Worm (Caenorhabditis elegans): ENCODE results near the gene pdk-1.

The pdk-1 gene

DNA sequence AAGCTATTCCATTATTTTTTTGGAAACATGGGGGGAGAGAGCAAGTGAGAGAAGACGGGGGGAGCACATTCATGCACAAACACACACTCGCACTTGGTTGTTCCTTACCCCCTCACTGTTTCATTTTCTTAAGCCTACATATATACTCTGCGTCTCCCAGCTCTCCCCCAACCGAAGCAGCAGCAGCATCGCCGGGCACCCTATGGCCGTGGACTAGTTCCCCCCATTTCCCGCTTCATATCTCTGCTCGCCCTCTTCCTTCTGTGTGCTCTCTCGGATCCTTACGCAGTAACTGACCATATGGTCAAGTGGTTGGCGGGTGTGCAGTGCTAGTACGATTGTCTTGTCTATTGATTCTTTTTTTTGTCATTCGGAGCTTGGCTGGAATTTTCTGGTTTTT, 18.9 kb upstream of the pdk-1 start (continued):
- TF ChIP-seq egl-27 (tag; optimal IDR thresholded peaks at IDR 0.05) = no peak
- TF ChIP-seq nhr-111 (GFP tag; optimal IDR thresholded peaks at IDR 0.05) = no peak
- TF ChIP-seq ztf-7 (tag; optimal IDR thresholded peaks at IDR 0.05) = peak; percentile 33
- TF ChIP-seq dpl-1 (GFP tag; optimal IDR thresholded peaks at IDR 0.05) = peak; percentile 62
- TF ChIP-seq zfp-3 (GFP tag; conservative IDR thresholded peaks at IDR 0.05) = no peak
- TF ChIP-seq lin-15B (tag; optimal IDR thresholded peaks at IDR 0.05) = no peak
- TF ChIP-seq aha-1 (tag) = peak; percentile 96
- peak; percentile 45; the same call in 1 of the 2 replicates for TF ChIP-seq ceh-44 (GFP tag; IDR thresholded peaks at IDR 0.05)
- TF ChIP-seq T26A8.4 (GFP tag; IDR thresholded peaks at IDR 0.05) = peak; percentile 61; the same call in 1 of the 2 replicates
- no peak for TF ChIP-seq fos-1 (tag; optimal IDR thresholded peaks at IDR 0.05)
- TF ChIP-seq ama-1 (optimal IDR thresholded peaks at IDR 0.05) = no peak
- peak; percentile 45 for TF ChIP-seq nhr-77 (tag; optimal IDR thresholded peaks at IDR 0.05)
- TF ChIP-seq nhr-102 (tag; optimal IDR thresholded peaks at IDR 0.05) = no peak
- TF ChIP-seq ceh-82 (tag; optimal IDR thresholded peaks at IDR 0.05) = no peak
- TF ChIP-seq pqm-1 (tag; optimal IDR thresholded peaks at IDR 0.05) = peak; percentile 66
- peak; percentile 36 to 39 for TF ChIP-seq daf-16 (GFP tag; optimal IDR thresholded peaks at IDR 0.05)
- TF ChIP-seq daf-16 (tag; optimal IDR thresholded peaks at IDR 0.05) = peak; percentile 77
- peak; percentile 62 for TF ChIP-seq nhr-28 (tag; optimal IDR thresholded peaks at IDR 0.05)
- no peak for TF ChIP-seq gei-8 (GFP tag; optimal IDR thresholded peaks at IDR 0.05)
- TF ChIP-seq lir-3 (tag; optimal IDR thresholded peaks at IDR 0.05) = no peak
- no peak for TF ChIP-seq zip-2 (tag; optimal IDR thresholded peaks at IDR 0.05)
- 0 out of 2 replicates have a peak, but pooled peaks have one; percentile 56 for TF ChIP-seq saeg-2 (GFP tag; IDR thresholded peaks at IDR 0.05)
- TF ChIP-seq madf-5 (GFP tag; IDR thresholded peaks at IDR 0.05) = peak in 1 of 2 experiments; percentile 46; a peak in 1 of 4 replicates
- TF ChIP-seq arid-1 (GFP tag; conservative IDR thresholded peaks at IDR 0.05) = no peak
- TF ChIP-seq set-16 (GFP tag; IDR thresholded peaks at IDR 0.05) = peak; percentile 78
- TF ChIP-seq ceh-20 (GFP tag; IDR thresholded peaks at IDR 0.05) = peak; percentile 19; the same call in 1 of the 2 replicates
- peak; percentile 65 for TF ChIP-seq lin-13 (GFP tag; optimal IDR thresholded peaks at IDR 0.05)
- peak in 1 of 2 experiments; percentile 64 for TF ChIP-seq mdl-1 (tag; optimal IDR thresholded peaks at IDR 0.05)

DNA sequence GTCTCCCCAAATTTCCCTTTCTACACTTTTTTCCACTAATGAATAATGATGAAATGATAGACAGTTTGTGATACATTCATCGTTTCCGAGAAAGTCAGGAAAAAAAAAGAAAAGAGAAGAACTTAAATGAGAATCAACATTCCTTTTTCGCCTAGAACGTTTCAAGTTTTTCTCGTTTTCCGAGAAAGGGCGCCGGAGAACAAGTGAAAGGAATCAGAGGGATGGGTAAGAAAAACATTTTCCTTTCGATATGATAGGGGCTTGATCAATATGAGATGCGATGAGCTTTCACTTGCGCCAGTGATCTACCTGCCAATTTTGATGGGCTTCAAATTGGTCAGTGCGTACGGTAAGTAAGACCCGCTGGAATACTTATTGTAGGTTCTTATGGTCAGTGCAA, 11.7 kb upstream of the pdk-1 start:
- TF ChIP-seq nhr-28 (tag; optimal IDR thresholded peaks at IDR 0.05) (peak; percentile 17), aha-1 (tag) (peak; percentile 78), hlh-11 (tag; optimal IDR thresholded peaks at IDR 0.05) (peak; percentile 32), hmg-1.1 (GFP tag; IDR thresholded peaks at IDR 0.05) (no peak)

DNA sequence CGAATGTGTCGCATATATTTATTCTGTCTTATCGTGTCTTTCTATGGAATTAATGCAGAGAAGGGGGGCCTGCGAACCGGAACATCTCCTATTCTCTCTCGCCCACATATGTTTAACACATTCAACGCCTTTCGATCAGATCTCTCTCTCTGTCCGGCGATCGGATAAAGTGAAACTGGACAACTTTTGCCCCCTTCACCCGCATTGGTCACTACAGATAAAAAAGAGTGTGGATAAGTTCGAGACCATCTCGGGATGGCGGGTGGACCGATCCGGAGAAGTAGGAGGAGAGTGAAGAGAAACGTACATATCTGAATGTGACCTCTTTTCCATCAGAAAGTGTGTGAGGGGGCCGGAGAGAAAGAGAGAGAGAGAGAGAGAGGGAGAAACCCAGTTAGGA, 10.1 kb upstream of the pdk-1 start, which contains the start of gene H42K12.3:
Gene H42K12.3, plus strand, starts transcription at position 308 of the 400 bp plus-strand sequence.
- TF ChIP-seq hlh-11 (tag; optimal IDR thresholded peaks at IDR 0.05) = peak; percentile 12
- no peak for TF ChIP-seq pqm-1 (tag; optimal IDR thresholded peaks at IDR 0.05)

DNA sequence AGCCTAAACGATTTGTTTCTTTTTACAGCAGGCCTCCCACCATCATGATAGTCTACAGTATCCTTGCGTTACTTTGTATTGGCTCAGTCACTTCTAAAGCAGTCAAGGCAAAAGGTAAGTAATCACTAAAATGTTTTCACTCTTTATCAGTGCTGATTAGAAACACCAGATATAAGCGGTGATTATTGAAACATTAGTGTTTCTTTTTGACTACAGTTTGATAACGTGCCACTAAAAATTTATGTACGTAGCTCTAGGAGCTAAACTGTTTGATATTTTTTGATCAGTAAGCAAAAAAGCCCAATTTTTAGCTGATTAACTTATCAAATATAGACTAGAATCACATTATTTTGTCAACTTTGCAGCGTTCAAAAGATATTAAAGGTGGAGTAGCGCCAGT, 9.6 kb upstream of the pdk-1 start:
- TF ChIP-seq daf-16 (GFP tag; optimal IDR thresholded peaks at IDR 0.05) (no peak), daf-16 (tag; optimal IDR thresholded peaks at IDR 0.05) (peak; percentile 54), F10B5.3 (tag; optimal IDR thresholded peaks at IDR 0.05) (no peak), egl-43 (GFP tag; IDR thresholded peaks at IDR 0.05) (no peak), pqm-1 (tag; optimal IDR thresholded peaks at IDR 0.05) (peak; percentile 1), nhr-28 (tag; optimal IDR thresholded peaks at IDR 0.05) (peak; percentile 42), attf-4 (tag; optimal IDR thresholded peaks at IDR 0.05) (no peak), aha-1 (tag) (peak; percentile 86)

DNA sequence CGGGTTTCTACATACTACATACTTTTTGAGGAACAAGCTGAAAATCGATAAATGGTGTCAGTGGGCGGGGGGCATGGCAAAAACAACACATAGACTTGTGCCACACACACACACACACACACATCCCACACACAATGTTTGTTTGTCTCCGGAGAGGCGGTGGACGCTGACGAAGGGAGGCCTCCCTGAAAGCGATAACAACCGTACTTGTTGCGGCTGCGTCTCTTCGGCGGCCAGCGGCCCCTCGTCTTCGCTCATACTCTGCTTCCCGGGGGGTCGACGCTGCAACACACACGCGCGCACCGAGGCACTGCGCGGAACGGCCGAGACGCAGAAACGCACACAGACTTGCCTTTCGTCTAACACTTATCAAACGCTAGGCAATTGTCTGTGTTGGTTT, 1.4 kb upstream of the pdk-1 start:
- TF ChIP-seq mxl-3 (GFP tag; optimal IDR thresholded peaks at IDR 0.05) = peak; percentile 79
- peak; percentile 84 for TF ChIP-seq rbr-2 (tag; optimal IDR thresholded peaks at IDR 0.05)
- TF ChIP-seq zfp-2 (tag; optimal IDR thresholded peaks at IDR 0.05) = no peak
- peak; percentile 63 for TF ChIP-seq T26A8.4 (GFP tag; IDR thresholded peaks at IDR 0.05)
- peak; percentile 43 for TF ChIP-seq duxl-1 (tag; optimal IDR thresholded peaks at IDR 0.05; ENCODE audit: poor library complexity)
- TF ChIP-seq hif-1 (tag; optimal IDR thresholded peaks at IDR 0.05) = peak in 1 of 2 experiments; percentile 59
- TF ChIP-seq hmg-1.1 (GFP tag; IDR thresholded peaks at IDR 0.05) = peak; percentile 88
- no peak for TF ChIP-seq aly-2 (tag; optimal IDR thresholded peaks at IDR 0.05)
- TF ChIP-seq ztf-7 (tag; optimal IDR thresholded peaks at IDR 0.05) = no peak
- TF ChIP-seq lin-29 (GFP tag; IDR thresholded peaks at IDR 0.05) = no peak
- no peak for TF ChIP-seq cey-2 (tag; optimal IDR thresholded peaks at IDR 0.05; ENCODE audit: borderline replicate concordance, insufficient read depth)
- no peak for TF ChIP-seq tag-97 (GFP tag; IDR thresholded peaks at IDR 0.05)
- no peak for TF ChIP-seq ceh-62 (tag; optimal IDR thresholded peaks at IDR 0.05)
- TF ChIP-seq zip-11 (GFP tag; IDR thresholded peaks at IDR 0.05) = no peak
- TF ChIP-seq nhr-48 (tag; optimal IDR thresholded peaks at IDR 0.05) = peak; percentile 5
- no peak for TF ChIP-seq lin-39 (tag; optimal IDR thresholded peaks at IDR 0.05)

All from whole organism, L4 larva.